Worm (Caenorhabditis elegans) whole organism, L3 larva: ENCODE results near the gene C25A11.2.

Source experiments
- ZK546.5 ChIP-seq: sonication (generic microtip); optimal IDR thresholded peaks from 2 replicates; lab custom pipeline; 2017; ENCODE audit warnings: missing biosample characterization, missing genetic modification characterization
- elt-3 ChIP-seq, 3 experiments: fragments of 150-350 bp in 1 of 3; sonication (generic microtip) in 2 of 3; optimal IDR thresholded peaks; 2 replicates in 2 of 3; 4 replicates in 1 of 3; lab custom pipeline; 2014 to 2017; ENCODE audit warnings: missing biosample characterization in 3 of 3, missing genetic modification characterization in 3 of 3
- fos-1 ChIP-seq: fragments of 150-350 bp; optimal IDR thresholded peaks from 2 replicates; lab custom pipeline; 2014; ENCODE audit warnings: missing biosample characterization, missing genetic modification characterization
- lsy-12 ChIP-seq: sonication (generic microtip); optimal IDR thresholded peaks from 2 replicates; lab custom pipeline; 2016; ENCODE audit warnings: mild to moderate bottlenecking, missing genetic modification characterization, missing compliant biosample characterization
- nhr-237 ChIP-seq: fragments of 150-350 bp; optimal IDR thresholded peaks from 2 replicates; lab custom pipeline; 2014; ENCODE audit warnings: missing biosample characterization, missing genetic modification characterization
- nhr-28 ChIP-seq: fragments of 150-350 bp; optimal IDR thresholded peaks from 2 replicates; lab custom pipeline; 2014; ENCODE audit warnings: missing biosample characterization, missing genetic modification characterization
- snpc-4 ChIP-seq: fragments of 150-350 bp; optimal IDR thresholded peaks from 2 replicates; lab custom pipeline; 2014; ENCODE audit warnings: missing biosample characterization, missing genetic modification characterization
- tbx-2 ChIP-seq: sonication (generic microtip); optimal IDR thresholded peaks from 2 replicates; lab custom pipeline; 2016; ENCODE audit warnings: mild to moderate bottlenecking, missing genetic modification characterization, missing compliant biosample characterization

DNA sequence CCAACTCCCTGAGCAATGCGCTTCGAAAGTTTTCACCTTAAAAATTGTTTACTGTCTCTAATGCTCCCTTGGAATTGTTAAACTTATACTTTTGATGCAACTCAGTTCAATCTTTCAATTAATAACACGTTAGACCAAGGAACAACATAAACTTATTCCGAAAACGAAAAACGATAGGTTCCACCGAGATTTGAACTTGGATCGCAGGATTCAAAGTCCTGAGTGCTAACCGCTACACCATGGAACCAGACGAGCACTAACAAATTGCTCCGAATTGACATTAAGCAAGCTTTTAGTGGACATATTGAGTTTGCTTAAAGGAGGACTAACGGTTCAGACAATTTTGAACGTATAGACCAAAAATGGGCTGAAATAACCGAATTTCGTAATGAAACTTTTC is 39.4 kb upstream of the C25A11.2 start:
- TF ChIP-seq elt-3 (tag; optimal IDR thresholded peaks at IDR 0.05; lab: Kevin White, UChicago) (no peak), snpc-4 (tag; lab: Kevin White, UChicago) (no peak), ZK546.5 (tag; lab: Kevin White, UChicago) (no peak), tbx-2 (tag; lab: Kevin White, UChicago) (no peak), nhr-237 (no peak), fos-1 (tag; lab: Kevin White, UChicago) (no peak), lsy-12 (tag; lab: Kevin White, UChicago) (no peak), nhr-28 (tag; lab: Kevin White, UChicago) (no peak)
